Worm (Caenorhabditis elegans): Measurements from ENCODE around the gene cut-6.
A peak's percentile ranks its signal among the peaks of the same experiment; 100 is the strongest.

- peak; percentile 61 for TF ChIP-seq F13C5.2 (tag; optimal IDR thresholded peaks at IDR 0.05)
- no peak for TF ChIP-seq ama-1 (optimal IDR thresholded peaks at IDR 0.05)
- no peak for TF ChIP-seq ceh-36 (tag; optimal IDR thresholded peaks at IDR 0.05)
Observed at ce11 chrIII:10868653-10869392, 42.4 kb upstream of the cut-6 start, which contains the start of the genes cey-4 and vps-50.

Measured in whole organism, early embryonic.